Comparison of ENCODE assay signal across 3 worm cellular contexts in genomic region chrII:3322257-3322656, ce11.
A peak's percentile ranks its signal among the peaks of the same experiment; 100 is the strongest.
TF ChIP-seq lines count a peak whose summit lies in the region.

Y46D2A.1 (plus strand) TSS chrII:3322557.

TF ChIP-seq in whole organism, L1 larva, 84 proteins besides CTCF, POLR2A, EP300 and RAD21:
- TF ChIP-seq lin-13 (GFP tag; optimal IDR thresholded peaks at IDR 0.05; lab: Kevin White, UChicago) (no peak), elt-2 (tag; optimal IDR thresholded peaks at IDR 0.05; lab: Kevin White, UChicago) (peak; percentile 49), F16B12.6 (tag; optimal IDR thresholded peaks at IDR 0.05; lab: Kevin White, UChicago) (no peak)

TF ChIP-seq in whole organism, L3 larva, 47 proteins besides CTCF, POLR2A, EP300 and RAD21:
- peak; percentile 63 for TF ChIP-seq elt-2 (tag; optimal IDR thresholded peaks at IDR 0.05; lab: Kevin White, UChicago)
- no peak for TF ChIP-seq nhr-25 (tag; optimal IDR thresholded peaks at IDR 0.05; lab: Kevin White, UChicago)

TF ChIP-seq in whole organism, L4 larva, 104 proteins besides CTCF, POLR2A, EP300 and RAD21:
- TF ChIP-seq nhr-102 (tag; optimal IDR thresholded peaks at IDR 0.05; lab: Kevin White, UChicago), result no peak
- no peak for TF ChIP-seq pqm-1 (tag; optimal IDR thresholded peaks at IDR 0.05; lab: Kevin White, UChicago)
- TF ChIP-seq T20F7.1 (GFP tag; optimal IDR thresholded peaks at IDR 0.05; lab: Kevin White, UChicago), result no peak
- TF ChIP-seq Y48G9A.11 (GFP tag; IDR thresholded peaks at IDR 0.05; lab: Robert Waterston, UW), result no peak
- peak; percentile 22 for TF ChIP-seq nhr-28 (tag; optimal IDR thresholded peaks at IDR 0.05; lab: Kevin White, UChicago)
- TF ChIP-seq zip-2 (tag; optimal IDR thresholded peaks at IDR 0.05; lab: Kevin White, UChicago), result no peak
- no peak for TF ChIP-seq ctbp-1 (GFP tag; IDR thresholded peaks at IDR 0.05; lab: Robert Waterston, UW)
- TF ChIP-seq dmd-6 (GFP tag; IDR thresholded peaks at IDR 0.05; lab: Robert Waterston, UW), result 0 out of 2 replicates have a peak, but pooled peaks have one; percentile 12
- no peak for TF ChIP-seq unc-39 (tag; optimal IDR thresholded peaks at IDR 0.05; lab: Kevin White, UChicago)
- no peak for TF ChIP-seq dpl-1 (GFP tag; optimal IDR thresholded peaks at IDR 0.05; lab: Kevin White, UChicago)
- TF ChIP-seq lir-3 (tag; optimal IDR thresholded peaks at IDR 0.05; lab: Kevin White, UChicago), result no peak
- no peak for TF ChIP-seq mep-1 (tag; optimal IDR thresholded peaks at IDR 0.05; lab: Kevin White, UChicago)
- TF ChIP-seq ceh-32 (tag; optimal IDR thresholded peaks at IDR 0.05; lab: Kevin White, UChicago; ENCODE audit: poor library complexity), result no peak
- TF ChIP-seq cey-2 (tag; optimal IDR thresholded peaks at IDR 0.05; lab: Kevin White, UChicago; ENCODE audit: borderline replicate concordance, insufficient read depth), result no peak
- no peak for TF ChIP-seq zfp-2 (tag; optimal IDR thresholded peaks at IDR 0.05; lab: Kevin White, UChicago)
- no peak for TF ChIP-seq rbr-2 (tag; optimal IDR thresholded peaks at IDR 0.05; lab: Kevin White, UChicago)
TF ChIP-seq in whole organism, L4 larva: peak in this region for 2.

Comparison
In these comparisons a context has a peak if more than half of its experiments do, and no peak if none do; other contexts are left out.
1. Of the 29 proteins assayed by ChIP-seq in both whole organism, L4 larva and whole organism, L1 larva: peak only in whole organism, L4 larva: nhr-28; only in whole organism, L1 larva: none; in both: none; in neither: 28.